Fruit fly (Drosophila melanogaster): ENCODE results near the gene CG2217.

Gene CG2217

DNA sequence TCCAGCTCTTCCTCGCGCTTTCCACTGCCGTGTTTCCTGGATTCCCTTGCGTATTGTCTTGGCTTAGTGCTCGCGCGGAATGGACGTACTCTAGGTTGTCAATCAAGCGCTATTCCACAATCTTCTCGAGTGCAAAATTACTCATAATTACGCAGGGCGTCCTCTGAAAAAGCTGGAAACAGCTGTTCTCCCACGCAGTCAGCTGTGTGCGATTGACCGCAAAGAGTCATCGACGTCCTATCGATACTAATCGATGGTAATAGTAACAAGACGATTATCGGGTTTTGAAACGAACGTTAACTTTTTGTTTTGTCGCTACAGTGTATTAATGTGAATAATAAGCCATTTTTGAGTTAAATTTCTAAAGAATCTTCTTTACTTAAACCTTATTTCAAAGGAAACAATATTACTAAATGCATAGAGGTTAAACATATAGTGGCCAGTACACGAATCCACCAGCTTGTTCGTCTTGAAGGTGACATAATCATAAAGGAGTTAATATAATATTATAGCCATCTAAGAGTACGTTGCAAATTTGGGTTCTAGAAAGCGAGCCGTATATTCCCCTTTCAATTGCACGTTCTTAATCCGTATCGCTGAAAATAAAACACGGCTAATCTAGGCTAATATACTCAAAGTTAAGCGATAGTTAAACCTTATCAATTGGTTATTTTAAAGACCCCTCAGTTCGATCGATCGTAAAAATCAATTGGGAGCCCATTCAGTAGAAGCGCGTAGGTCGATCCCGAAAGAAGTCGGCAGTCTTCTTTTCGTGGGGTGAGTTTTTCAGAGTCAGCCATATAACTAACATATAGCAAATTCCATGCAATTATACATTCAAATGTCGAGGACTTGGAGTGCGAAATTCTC lies 36.5 kb upstream of the CG2217 start, which contains the start of the genes CG2224 and CDase (continued):
- TF ChIP-seq E2f2 (GFP tag; IDR thresholded peaks at IDR 0.05) = peak; percentile 84
- TF ChIP-seq hbn (GFP tag; IDR thresholded peaks at IDR 0.05; ENCODE audit: partially characterized antibody) = peak; percentile 97
- TF ChIP-seq HmgZ (tag; optimal IDR thresholded peaks at IDR 0.05) = peak; percentile 34
- peak; percentile 79 for TF ChIP-seq mld (GFP tag; IDR thresholded peaks at IDR 0.05; ENCODE audit: partially characterized antibody)
- TF ChIP-seq CTCF (GFP tag; optimal IDR thresholded peaks at IDR 0.05) = peak; percentile 28
- TF ChIP-seq CG8388 (GFP tag; optimal IDR thresholded peaks at IDR 0.05) = no peak
- peak; percentile 93 for TF ChIP-seq HLH4C (GFP tag; IDR thresholded peaks at IDR 0.05; ENCODE audit: partially characterized antibody)
- no peak for TF ChIP-seq ken (GFP tag; IDR thresholded peaks at IDR 0.05)
- TF ChIP-seq pum (GFP tag; optimal IDR thresholded peaks at IDR 0.05) = no peak
- peak; percentile 82 for TF ChIP-seq hb (GFP tag; IDR thresholded peaks at IDR 0.05; ENCODE audit: partially characterized antibody)
- no peak for TF ChIP-seq CG33557 (GFP tag; optimal IDR thresholded peaks at IDR 0.05)
- no peak for TF ChIP-seq CG13123 (GFP tag; optimal IDR thresholded peaks at IDR 0.05)
- TF ChIP-seq CG14710 (tag; optimal IDR thresholded peaks at IDR 0.05) = no peak
- TF ChIP-seq CG7271 (tag; optimal IDR thresholded peaks at IDR 0.05) = no peak
- TF ChIP-seq CG17361 (GFP tag; IDR thresholded peaks at IDR 0.05) = no peak
- TF ChIP-seq ash1 (GFP tag; optimal IDR thresholded peaks at IDR 0.05) = no peak
- peak; percentile 75 for TF ChIP-seq pzg (GFP tag; optimal IDR thresholded peaks at IDR 0.05)
- no peak for TF ChIP-seq pb (GFP tag; optimal IDR thresholded peaks at IDR 0.05)
- TF ChIP-seq CG4707 (GFP tag; optimal IDR thresholded peaks at IDR 0.05) = no peak
- no peak for TF ChIP-seq maf-S (GFP tag; optimal IDR thresholded peaks at IDR 0.05)
- peak; percentile 19 for TF ChIP-seq nmo (GFP tag; optimal IDR thresholded peaks at IDR 0.05)
- peak; percentile 89 to 99 for TF ChIP-seq crp (GFP tag; optimal IDR thresholded peaks at IDR 0.05)
- no peak for TF ChIP-seq sima (GFP tag; optimal IDR thresholded peaks at IDR 0.05)
- no peak for TF ChIP-seq CG18262 (tag; optimal IDR thresholded peaks at IDR 0.05)
- TF ChIP-seq MBD-R2 (GFP tag; IDR thresholded peaks at IDR 0.05) = peak; percentile 89
- TF ChIP-seq pan (optimal IDR thresholded peaks at IDR 0.05) = no peak
- TF ChIP-seq pan (GFP tag; optimal IDR thresholded peaks at IDR 0.05 in 1 of 2, IDR thresholded peaks at IDR 0.05 in 1 of 2) = no peak
- TF ChIP-seq Myb (GFP tag; optimal IDR thresholded peaks at IDR 0.05) = peak; percentile 96
- TF ChIP-seq CG16815 (GFP tag; optimal IDR thresholded peaks at IDR 0.05) = no peak
- TF ChIP-seq Vsx1 (GFP tag; optimal IDR thresholded peaks at IDR 0.05) = peak; percentile 5
- TF ChIP-seq tx (GFP tag; optimal IDR thresholded peaks at IDR 0.05) = no peak
- no peak for TF ChIP-seq Optix (GFP tag; IDR thresholded peaks at IDR 0.05)
- peak; percentile 56 for TF ChIP-seq MESR4 (GFP tag; optimal IDR thresholded peaks at IDR 0.05)
- peak; percentile 93 for TF ChIP-seq Bgb (GFP tag; IDR thresholded peaks at IDR 0.05; ENCODE audit: partially characterized antibody)
- TF ChIP-seq her (GFP tag; optimal IDR thresholded peaks at IDR 0.05) = peak; percentile 98
- TF ChIP-seq CG10462 (GFP tag; optimal IDR thresholded peaks at IDR 0.05) = no peak
- TF ChIP-seq gcm2 (GFP tag; optimal IDR thresholded peaks at IDR 0.05) = no peak
- no peak for TF ChIP-seq CG17912 (GFP tag; optimal IDR thresholded peaks at IDR 0.05)
- no peak for TF ChIP-seq ems (GFP tag; optimal IDR thresholded peaks at IDR 0.05)
- no peak for TF ChIP-seq Tbp (GFP tag; optimal IDR thresholded peaks at IDR 0.05)
- TF ChIP-seq p53 (GFP tag; optimal IDR thresholded peaks at IDR 0.05) = no peak
- no peak for TF ChIP-seq hkb (optimal IDR thresholded peaks at IDR 0.05)
- TF ChIP-seq hkb (GFP tag; IDR thresholded peaks at IDR 0.05) = no peak
- TF ChIP-seq amos (GFP tag; IDR thresholded peaks at IDR 0.05; ENCODE audit: partially characterized antibody) = peak; percentile 89
- no peak for TF ChIP-seq CG11723 (GFP tag; optimal IDR thresholded peaks at IDR 0.05)
- no peak for TF ChIP-seq H2.0 (GFP tag; IDR thresholded peaks at IDR 0.05)
- peak; percentile 97 for TF ChIP-seq Dref (GFP tag; IDR thresholded peaks at IDR 0.05)
- peak; percentile 89 for TF ChIP-seq CG14860 (GFP tag; IDR thresholded peaks at IDR 0.05; ENCODE audit: partially characterized antibody)
- no peak; the same call in 2 of the 3 replicates for TF ChIP-seq CG34422 (GFP tag; IDR thresholded peaks at IDR 0.05)
- no peak for TF ChIP-seq zf30C (GFP tag; optimal IDR thresholded peaks at IDR 0.05)
